Fruit fly (Drosophila melanogaster): ENCODE results near the gene Top2.

Top2 gene

DNA sequence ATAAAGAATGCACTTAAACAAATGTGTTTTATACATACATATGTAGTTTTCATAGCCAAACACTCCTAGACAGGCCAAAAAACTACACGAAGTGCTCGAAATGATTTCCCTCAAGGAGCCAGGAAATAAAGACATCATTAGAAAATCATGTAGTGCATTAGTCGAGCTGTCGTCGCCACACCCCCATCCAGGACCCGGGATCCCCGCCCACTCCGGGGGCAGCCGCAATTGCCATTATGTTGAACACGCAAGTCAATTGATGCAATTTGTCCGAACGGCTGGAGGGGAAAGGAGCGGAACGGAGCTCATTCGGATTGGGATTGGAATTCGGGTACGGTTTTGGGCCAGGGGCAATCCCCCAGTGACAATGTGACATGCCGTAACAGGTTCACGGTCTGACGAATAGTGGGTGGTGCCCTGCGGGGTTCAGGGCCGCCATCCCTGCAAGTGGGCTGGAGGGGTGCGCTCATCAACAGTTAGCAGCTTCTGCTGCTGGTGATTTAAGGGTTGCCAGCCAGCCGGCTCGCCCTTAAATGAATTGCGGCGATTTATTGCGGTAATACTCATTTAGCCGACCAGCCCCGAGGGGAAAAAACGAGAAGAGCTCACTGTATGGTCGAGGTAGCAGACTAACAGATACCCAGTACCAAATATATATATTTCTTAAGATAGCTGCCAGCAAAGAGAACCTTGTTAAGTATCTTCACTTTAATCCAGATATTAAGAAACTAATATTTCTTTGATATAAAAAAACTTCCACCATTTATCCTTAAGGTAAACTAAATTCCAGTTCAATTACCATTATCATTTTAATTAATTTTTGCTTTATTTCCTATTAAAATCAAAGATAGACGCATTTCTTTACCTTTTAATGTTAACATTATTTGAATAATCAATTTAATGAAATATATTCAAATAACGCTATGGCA lies 27.4 kb upstream of the Top2 start (continued):
- TF ChIP-seq Hey (tag; optimal IDR thresholded peaks at IDR 0.05) (peak; percentile 17), sisA (GFP tag; IDR thresholded peaks at IDR 0.05) (no peak), lola (GFP tag; optimal IDR thresholded peaks at IDR 0.05) (peak in 1 of 3 experiments; percentile 53), hkb (optimal IDR thresholded peaks at IDR 0.05) (no peak), hkb (GFP tag; IDR thresholded peaks at IDR 0.05) (peak; percentile 36; the same call in 1 of the 2 replicates), CG14710 (tag; optimal IDR thresholded peaks at IDR 0.05) (peak; percentile 3), CG2129 (GFP tag; IDR thresholded peaks at IDR 0.05; ENCODE audit: partially characterized antibody) (no peak), CkIIα-i1 (GFP tag; IDR thresholded peaks at IDR 0.05) (no peak), CG10462 (GFP tag; optimal IDR thresholded peaks at IDR 0.05) (no peak), abd-A (tag; optimal IDR thresholded peaks at IDR 0.05) (peak; percentile 43)

dm6 chr2L:19479249-19479984 lies 26.1 kb upstream of the Top2 start:
- TF ChIP-seq CG6791 (GFP tag; IDR thresholded peaks at IDR 0.05; ENCODE audit: partially characterized antibody) (no peak), CG1529 (GFP tag; optimal IDR thresholded peaks at IDR 0.05) (no peak), Eip74EF (GFP tag; optimal IDR thresholded peaks at IDR 0.05) (no peak), h (optimal IDR thresholded peaks at IDR 0.05) (no peak), CG12071 (GFP tag; optimal IDR thresholded peaks at IDR 0.05) (no peak), vvl (GFP tag; IDR thresholded peaks at IDR 0.05) (no peak), lbe (GFP tag; optimal IDR thresholded peaks at IDR 0.05) (no peak), cas (GFP tag; IDR thresholded peaks at IDR 0.05) (no peak), CG12219 (GFP tag; optimal IDR thresholded peaks at IDR 0.05) (no peak), D (optimal IDR thresholded peaks at IDR 0.05) (peak; percentile 51), D (GFP tag; optimal IDR thresholded peaks at IDR 0.05) (no peak), pros (GFP tag; optimal IDR thresholded peaks at IDR 0.05) (no peak), CG16813 (GFP tag; IDR thresholded peaks at IDR 0.05; ENCODE audit: partially characterized antibody) (no peak), CG31388 (GFP tag; optimal IDR thresholded peaks at IDR 0.05) (no peak), CG1024 (GFP tag; IDR thresholded peaks at IDR 0.05) (no peak), fd96Cb (tag; optimal IDR thresholded peaks at IDR 0.05) (no peak), Optix (GFP tag; IDR thresholded peaks at IDR 0.05) (no peak), ewg (GFP tag; optimal IDR thresholded peaks at IDR 0.05) (peak; percentile 79), cg (GFP tag; optimal IDR thresholded peaks at IDR 0.05) (peak; percentile 66), nerfin-1 (tag; optimal IDR thresholded peaks at IDR 0.05) (no peak), Deaf1 (tag; optimal IDR thresholded peaks at IDR 0.05) (peak; percentile 57), Usf (GFP tag; optimal IDR thresholded peaks at IDR 0.05) (no peak), bsh (GFP tag; optimal IDR thresholded peaks at IDR 0.05) (no peak), CG30020 (tag; optimal IDR thresholded peaks at IDR 0.05) (no peak), abd-A (tag; optimal IDR thresholded peaks at IDR 0.05) (peak; percentile 83), pita (GFP tag; optimal IDR thresholded peaks at IDR 0.05) (no peak), ems (GFP tag; optimal IDR thresholded peaks at IDR 0.05) (no peak), Hr3 (GFP tag; optimal IDR thresholded peaks at IDR 0.05) (no peak), CG18262 (tag; optimal IDR thresholded peaks at IDR 0.05) (no peak), Nf-YC (tag; optimal IDR thresholded peaks at IDR 0.05) (peak; percentile 91), ham (GFP tag; IDR thresholded peaks at IDR 0.05) (no peak), CG8281 (tag; optimal IDR thresholded peaks at IDR 0.05) (no peak), wdn (GFP tag; IDR thresholded peaks at IDR 0.05) (no peak), chinmo (GFP tag; IDR thresholded peaks at IDR 0.05; ENCODE audit: partially characterized antibody) (0 out of 4 replicates have a peak, but pooled peaks have one; percentile 23), CG9932 (GFP tag; IDR thresholded peaks at IDR 0.05) (no peak), phol (tag; optimal IDR thresholded peaks at IDR 0.05) (no peak), CG12155 (GFP tag; optimal IDR thresholded peaks at IDR 0.05) (no peak)

Data from whole organism, embryonic.